Worm (Caenorhabditis elegans) whole organism, late embryonic: ENCODE measurements around the gene C16C10.2.

Experiments
- dmd-4 ChIP-seq: sonication (generic microtip); optimal IDR thresholded peaks from 2 replicates; lab custom pipeline; 2016; ENCODE audit warnings: borderline replicate concordance, missing genetic modification characterization, missing compliant biosample characterization
- elt-4 ChIP-seq: sonication (generic microtip); optimal IDR thresholded peaks from 2 replicates; lab custom pipeline; 2016; ENCODE audit warnings: missing genetic modification characterization, missing compliant biosample characterization
- gmeb-2 ChIP-seq: sonication (generic microtip); optimal IDR thresholded peaks from 2 replicates; lab custom pipeline; 2016; ENCODE audit warnings: missing genetic modification characterization, inconsistent platforms, missing compliant biosample characterization
- pha-4 ChIP-seq: fragments of 150-350 bp; optimal IDR thresholded peaks from 2 replicates; lab custom pipeline; 2018; ENCODE audit warnings: missing biosample characterization, missing genetic modification reagents, missing genetic modification characterization
- unc-55 ChIP-seq: sonication (generic microtip); optimal IDR thresholded peaks from 2 replicates; lab custom pipeline; 2017; ENCODE audit warnings: missing biosample characterization, missing genetic modification reagents, missing genetic modification characterization

- TF ChIP-seq elt-4 = no peak
- TF ChIP-seq unc-55 = no peak
- no peak for TF ChIP-seq gmeb-2 (tag; lab: Kevin White, UChicago)
- TF ChIP-seq dmd-4 (tag; lab: Kevin White, UChicago) = no peak
- TF ChIP-seq pha-4 (tag; lab: Kevin White, UChicago) = no peak
Measured at ce11 chrIII:4157298-4157697, 21.2 kb downstream of the C16C10.2 start, which contains the start of gene C16C10.9.
